Fruit fly (Drosophila melanogaster): ENCODE data around the gene Muc26B.

Gene Muc26B

dm6 chr2L:6179990-6180389, 28.2 kb downstream of the Muc26B start:
- TF ChIP-seq Sox15 (GFP tag; optimal IDR thresholded peaks at IDR 0.05) (no peak), CG6792 (GFP tag; optimal IDR thresholded peaks at IDR 0.05) (no peak), CG6163 (GFP tag; IDR thresholded peaks at IDR 0.05) (no peak), vri (GFP tag; optimal IDR thresholded peaks at IDR 0.05) (no peak), Smox (GFP tag; optimal IDR thresholded peaks at IDR 0.05) (no peak), CG10669 (GFP tag; optimal IDR thresholded peaks at IDR 0.05) (no peak), Sox102F (GFP tag; optimal IDR thresholded peaks at IDR 0.05) (no peak), Hr39 (GFP tag; optimal IDR thresholded peaks at IDR 0.05) (no peak), CG1621 (tag; optimal IDR thresholded peaks at IDR 0.05) (no peak), eg (GFP tag; IDR thresholded peaks at IDR 0.05) (no peak), Lpt (GFP tag; optimal IDR thresholded peaks at IDR 0.05) (no peak), net (GFP tag; optimal IDR thresholded peaks at IDR 0.05) (no peak)

DNA sequence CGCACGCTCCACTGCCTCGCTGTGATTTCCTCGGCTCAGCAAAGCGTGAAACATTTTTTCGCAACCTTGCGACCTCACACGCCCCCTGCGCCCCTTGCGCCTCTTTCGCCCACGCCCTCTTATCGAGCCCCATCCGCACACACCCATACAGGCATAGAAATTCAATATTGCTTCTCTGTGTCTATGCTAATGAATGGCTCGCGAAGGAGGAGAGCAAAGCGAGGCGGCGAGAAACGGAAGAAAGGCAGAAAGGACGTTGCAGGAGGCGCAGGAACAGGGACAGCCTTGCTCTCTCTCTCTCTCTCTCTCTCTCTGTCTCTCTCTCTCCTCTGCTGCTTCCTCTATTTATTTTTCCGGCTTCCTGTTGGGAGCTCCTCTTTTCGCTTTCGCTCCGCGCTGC, 34.6 kb downstream of the Muc26B start:
- TF ChIP-seq svp (GFP tag) (peak; percentile 14), CG6163 (GFP tag; IDR thresholded peaks at IDR 0.05) (no peak)

- no peak for TF ChIP-seq salr (GFP tag; optimal IDR thresholded peaks at IDR 0.05)
- TF ChIP-seq CG6276 (GFP tag; optimal IDR thresholded peaks at IDR 0.05): peak; percentile 75
- no peak for TF ChIP-seq CG34406 (GFP tag; optimal IDR thresholded peaks at IDR 0.05)
Observed at dm6 chr2L:6193004-6193566, 41.3 kb downstream of the Muc26B start.

DNA sequence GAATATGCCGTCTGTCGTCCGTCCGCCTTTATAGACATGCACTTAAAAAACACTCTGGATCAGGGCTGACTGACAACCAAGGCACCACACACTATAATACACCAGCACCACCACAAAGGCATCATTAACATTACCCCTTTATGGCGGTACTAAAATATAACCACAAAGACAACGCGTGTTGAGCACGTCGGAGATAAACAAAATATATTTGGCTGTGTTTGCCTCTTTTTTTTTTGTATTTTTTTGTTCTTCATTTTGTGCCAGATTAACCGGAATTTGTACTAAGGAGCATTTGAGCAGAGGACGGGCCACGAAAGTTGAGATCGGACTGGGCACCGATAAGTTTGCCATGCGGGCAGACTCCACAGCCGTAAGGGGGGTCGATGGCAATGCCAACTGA, 42.3 kb downstream of the Muc26B start:
- TF ChIP-seq CG1621 (tag; optimal IDR thresholded peaks at IDR 0.05): peak; percentile 43
- no peak for TF ChIP-seq Lpt (GFP tag; optimal IDR thresholded peaks at IDR 0.05)
- TF ChIP-seq ss (GFP tag; optimal IDR thresholded peaks at IDR 0.05): peak in 1 of 2 experiments; percentile 58
- TF ChIP-seq Sox102F (GFP tag; optimal IDR thresholded peaks at IDR 0.05): peak; percentile 1
- TF ChIP-seq Eip78C (GFP tag): peak; percentile 57

DNA sequence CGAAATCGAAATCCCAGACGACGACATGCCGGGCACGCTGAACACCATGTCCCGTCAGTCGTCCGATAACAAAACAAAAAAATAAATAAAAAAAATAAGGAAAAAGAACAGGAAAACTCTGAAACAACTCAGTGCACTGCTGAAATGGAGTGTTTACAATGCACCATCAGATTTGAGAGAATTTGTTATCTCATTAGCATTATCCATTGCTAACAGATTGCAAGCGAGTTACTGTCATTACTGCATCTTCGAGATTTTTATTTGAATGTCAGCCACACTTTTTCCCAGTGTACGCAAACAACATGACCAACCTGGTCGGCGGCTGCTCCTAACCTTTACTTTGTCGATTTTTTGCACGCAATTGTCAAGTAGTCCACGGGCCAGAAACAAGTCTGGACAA, 46.0 kb downstream of the Muc26B start:
- peak; percentile 76 for TF ChIP-seq spab (GFP tag; optimal IDR thresholded peaks at IDR 0.05)
- peak; percentile 62 to 65 for TF ChIP-seq salr (GFP tag; optimal IDR thresholded peaks at IDR 0.05)
- TF ChIP-seq CG11294 (GFP tag; IDR thresholded peaks at IDR 0.05): peak; percentile 57
- TF ChIP-seq dac (GFP tag; optimal IDR thresholded peaks at IDR 0.05): peak; percentile 33
- peak; percentile 75 for TF ChIP-seq CG6808 (GFP tag; optimal IDR thresholded peaks at IDR 0.05)
- peak; percentile 56 for TF ChIP-seq Eip75B (GFP tag; optimal IDR thresholded peaks at IDR 0.05)
- no peak for TF ChIP-seq Smox (GFP tag; optimal IDR thresholded peaks at IDR 0.05)
- peak; percentile 59 for TF ChIP-seq fd59A (GFP tag; optimal IDR thresholded peaks at IDR 0.05)
- peak; percentile 12 for TF ChIP-seq esn (GFP tag; optimal IDR thresholded peaks at IDR 0.05)
- peak; percentile 69 for TF ChIP-seq CG10631 (GFP tag; optimal IDR thresholded peaks at IDR 0.05)
- peak; percentile 48 for TF ChIP-seq net (GFP tag; optimal IDR thresholded peaks at IDR 0.05)
- TF ChIP-seq CG4318 (GFP tag; optimal IDR thresholded peaks at IDR 0.05): peak; percentile 50
- TF ChIP-seq ss (GFP tag; optimal IDR thresholded peaks at IDR 0.05): peak; percentile 66 to 90
- peak; percentile 42 for TF ChIP-seq cyc (GFP tag; optimal IDR thresholded peaks at IDR 0.05)
- peak; percentile 47 for TF ChIP-seq CG9139 (GFP tag; optimal IDR thresholded peaks at IDR 0.05)
- TF ChIP-seq CG6854 (GFP tag; optimal IDR thresholded peaks at IDR 0.05): no peak
- peak; percentile 67 for TF ChIP-seq CG1621 (tag; optimal IDR thresholded peaks at IDR 0.05)
- peak; percentile 5 for TF ChIP-seq CG34406 (GFP tag; optimal IDR thresholded peaks at IDR 0.05)
- TF ChIP-seq CG32006 (GFP tag; optimal IDR thresholded peaks at IDR 0.05): peak; percentile 77
- peak; percentile 13 for TF ChIP-seq Sox102F (GFP tag; optimal IDR thresholded peaks at IDR 0.05)
- TF ChIP-seq CG8119 (GFP tag; IDR thresholded peaks at IDR 0.05): peak; percentile 77
- TF ChIP-seq dsx (GFP tag; optimal IDR thresholded peaks at IDR 0.05; ENCODE audit: poor library complexity, severe bottlenecking): peak; percentile 69
- TF ChIP-seq CG16779 (tag; optimal IDR thresholded peaks at IDR 0.05): peak; percentile 56
- no peak for TF ChIP-seq CG31627 (GFP tag; optimal IDR thresholded peaks at IDR 0.05)
- peak; percentile 69 for TF ChIP-seq CG10669 (GFP tag; optimal IDR thresholded peaks at IDR 0.05)
- TF ChIP-seq acj6 (GFP tag; optimal IDR thresholded peaks at IDR 0.05): peak; percentile 51
- TF ChIP-seq lz (GFP tag; optimal IDR thresholded peaks at IDR 0.05): peak; percentile 2
- no peak for TF ChIP-seq Eip93F (GFP tag; optimal IDR thresholded peaks at IDR 0.05)
- no peak for TF ChIP-seq Hr38 (GFP tag; optimal IDR thresholded peaks at IDR 0.05)
- TF ChIP-seq topi (GFP tag; optimal IDR thresholded peaks at IDR 0.05): peak; percentile 49
- TF ChIP-seq OdsH (GFP tag; optimal IDR thresholded peaks at IDR 0.05): peak; percentile 54
- peak; percentile 61 for TF ChIP-seq CG6276 (GFP tag; optimal IDR thresholded peaks at IDR 0.05)
- TF ChIP-seq CG11902 (GFP tag; optimal IDR thresholded peaks at IDR 0.05): no peak

All from whole organism, prepupa.